Fruit fly (Drosophila melanogaster): Measurements from ENCODE around the gene upd3.

upd3 gene

DNA sequence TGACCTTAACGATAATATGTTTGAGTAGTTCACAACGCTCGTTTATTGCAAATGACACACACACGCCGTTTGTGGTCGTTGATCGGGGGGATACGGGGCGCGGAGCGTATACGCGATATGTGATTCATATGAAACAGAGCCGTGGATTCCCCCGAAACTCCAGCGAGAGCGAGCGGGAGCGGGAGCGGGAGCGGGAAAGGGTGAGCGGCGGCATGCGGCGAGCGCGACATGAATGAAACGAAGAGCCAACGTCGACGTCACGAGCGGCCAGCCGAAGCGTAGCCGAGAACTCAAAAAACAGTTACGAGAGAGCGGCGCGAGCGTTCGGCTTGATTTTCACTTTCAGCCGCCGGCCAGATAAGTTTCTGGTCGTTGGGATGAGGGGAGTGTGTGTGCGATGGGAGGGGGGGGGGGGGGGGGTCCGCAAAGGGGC lies 5.4 kb downstream of the upd3 start (continued):
- TF ChIP-seq CG18764 (GFP tag; optimal IDR thresholded peaks at IDR 0.05) (no peak), H2.0 (GFP tag; IDR thresholded peaks at IDR 0.05) (no peak), CG34422 (GFP tag; IDR thresholded peaks at IDR 0.05) (peak; percentile 27; the same call in 1 of the 3 replicates), CG4282 (GFP tag; optimal IDR thresholded peaks at IDR 0.05) (no peak), CG10979 (tag; optimal IDR thresholded peaks at IDR 0.05) (no peak), ase (GFP tag; IDR thresholded peaks at IDR 0.05) (no peak), kay (GFP tag; optimal IDR thresholded peaks at IDR 0.05) (peak; percentile 99), Nf-YC (tag; optimal IDR thresholded peaks at IDR 0.05) (peak; percentile 78), lab (GFP tag; optimal IDR thresholded peaks at IDR 0.05) (peak; percentile 52), CG10209 (GFP tag; optimal IDR thresholded peaks at IDR 0.05) (no peak), CoRest (tag; optimal IDR thresholded peaks at IDR 0.05) (no peak), en (GFP tag; optimal IDR thresholded peaks at IDR 0.05) (no peak), gsb (GFP tag; IDR thresholded peaks at IDR 0.05) (no peak), CG7556 (GFP tag; optimal IDR thresholded peaks at IDR 0.05) (no peak), usp (GFP tag; optimal IDR thresholded peaks at IDR 0.05) (no peak), Tbp (GFP tag; optimal IDR thresholded peaks at IDR 0.05) (no peak), CG9215 (GFP tag; IDR thresholded peaks at IDR 0.05) (no peak), jigr1 (GFP tag; IDR thresholded peaks at IDR 0.05) (no peak), CG2199 (GFP tag; IDR thresholded peaks at IDR 0.05) (0 out of 3 replicates have a peak, but pooled peaks have one; percentile 47), CG7357 (GFP tag; IDR thresholded peaks at IDR 0.05) (no peak), tap (tag; optimal IDR thresholded peaks at IDR 0.05) (no peak), lbe (GFP tag; optimal IDR thresholded peaks at IDR 0.05) (no peak), E2f2 (GFP tag; IDR thresholded peaks at IDR 0.05) (no peak), CHES-1-like (GFP tag; optimal IDR thresholded peaks at IDR 0.05) (no peak), HmgD (GFP tag; optimal IDR thresholded peaks at IDR 0.05) (no peak), danr (GFP tag; IDR thresholded peaks at IDR 0.05) (no peak), jing (GFP tag; optimal IDR thresholded peaks at IDR 0.05) (no peak), Kr (GFP tag; optimal IDR thresholded peaks at IDR 0.05) (peak; percentile 62), org-1 (GFP tag; optimal IDR thresholded peaks at IDR 0.05) (no peak), gfzf (GFP tag; optimal IDR thresholded peaks at IDR 0.05) (no peak), h (optimal IDR thresholded peaks at IDR 0.05) (no peak), onecut (GFP tag; IDR thresholded peaks at IDR 0.05) (no peak), pros (GFP tag; optimal IDR thresholded peaks at IDR 0.05) (no peak), otp (GFP tag; IDR thresholded peaks at IDR 0.05) (no peak), sens (GFP tag) (peak; percentile 59), Dad (GFP tag; optimal IDR thresholded peaks at IDR 0.05) (no peak), ara (GFP tag; IDR thresholded peaks at IDR 0.05) (no peak), CG6272 (GFP tag; IDR thresholded peaks at IDR 0.05) (no peak), ac (GFP tag; optimal IDR thresholded peaks at IDR 0.05) (no peak), mld (GFP tag; IDR thresholded peaks at IDR 0.05; ENCODE audit: partially characterized antibody) (no peak), CG13123 (GFP tag; optimal IDR thresholded peaks at IDR 0.05) (no peak), Scr (GFP tag; IDR thresholded peaks at IDR 0.05; ENCODE audit: partially characterized antibody) (peak; percentile 27; the same call in 1 of the 2 replicates), HLH54F (GFP tag; optimal IDR thresholded peaks at IDR 0.05) (no peak), CG6813 (GFP tag; optimal IDR thresholded peaks at IDR 0.05) (no peak), knrl (GFP tag; IDR thresholded peaks at IDR 0.05; ENCODE audit: partially characterized antibody) (no peak), CG4328 (GFP tag; optimal IDR thresholded peaks at IDR 0.05) (no peak), CG18619 (GFP tag; optimal IDR thresholded peaks at IDR 0.05) (no peak), CG3847 (GFP tag; IDR thresholded peaks at IDR 0.05) (no peak), wek (GFP tag; optimal IDR thresholded peaks at IDR 0.05) (no peak), p53 (GFP tag; optimal IDR thresholded peaks at IDR 0.05) (no peak), cwo (GFP tag; optimal IDR thresholded peaks at IDR 0.05) (peak; percentile 79), yki (optimal IDR thresholded peaks at IDR 0.05) (peak; percentile 39), CG8478 (optimal IDR thresholded peaks at IDR 0.05) (no peak), CG6254 (GFP tag; optimal IDR thresholded peaks at IDR 0.05) (no peak)
